Worm (Caenorhabditis elegans) whole organism, young adult: ENCODE data around the gene mlc-3.
A peak's percentile ranks its signal among the peaks of the same experiment; 100 is the strongest.

Experiments
- F10E7.11 ChIP-seq: sonication (generic microtip); optimal IDR thresholded peaks from 2 replicates; lab custom pipeline; 2017; ENCODE audit warnings: mild to moderate bottlenecking, missing genetic modification characterization, moderate library complexity, missing compliant biosample characterization
- F22D6.2 ChIP-seq: sonication (generic microtip); optimal IDR thresholded peaks from 2 replicates; lab custom pipeline; 2016; ENCODE audit warnings: mild to moderate bottlenecking, missing genetic modification characterization, missing compliant biosample characterization
- F23B12.7 ChIP-seq: sonication (generic microtip); optimal IDR thresholded peaks from 2 replicates; lab custom pipeline; 2017; ENCODE audit warnings: missing genetic modification characterization, mild to moderate bottlenecking, missing compliant biosample characterization, antibody characterized with exemption, moderate library complexity; ENCODE audit not compliant: insufficient read depth
- F39B2.1 ChIP-seq: fragments of 200-800 bp; sonication (Bioruptor generic); IDR thresholded peaks from 2 replicates; pipeline ENCODE4 v1.3.6; 2022; ENCODE audit warnings: missing genetic modification reagents, missing genetic modification characterization, missing compliant biosample characterization
- F57A8.1 ChIP-seq: fragments of 200-800 bp; sonication (Bioruptor generic); optimal IDR thresholded peaks from 2 replicates; lab custom pipeline; 2018; ENCODE audit warnings: mild to moderate bottlenecking, missing genetic modification characterization, moderate library complexity, missing compliant biosample characterization
- K11D2.4 ChIP-seq: fragments of 200-800 bp; sonication (Bioruptor generic); IDR thresholded peaks from 2 replicates; pipeline ENCODE4 v1.3.6; 2022; ENCODE audit warnings: missing genetic modification reagents, missing genetic modification characterization, missing compliant biosample characterization
- K12H6.12 ChIP-seq: fragments of 200-800 bp; sonication (Bioruptor generic); optimal IDR thresholded peaks from 2 replicates; lab custom pipeline; 2018; ENCODE audit warnings: mild to moderate bottlenecking, missing genetic modification characterization, missing compliant biosample characterization
- T26A5.8 ChIP-seq: sonication (generic microtip); optimal IDR thresholded peaks from 2 replicates; lab custom pipeline; 2016; ENCODE audit warnings: missing genetic modification characterization, missing compliant biosample characterization
- ZK185.1 ChIP-seq: sonication (generic microtip); optimal IDR thresholded peaks from 2 replicates; lab custom pipeline; 2016; ENCODE audit warnings: mild to moderate bottlenecking, missing genetic modification characterization, missing compliant biosample characterization; ENCODE audit not compliant: poor library complexity, severe bottlenecking
- aptf-3 ChIP-seq: fragments of 200-800 bp; sonication (Bioruptor generic); IDR thresholded peaks from 2 replicates; pipeline ENCODE4 v1.3.6; 2022; ENCODE audit warnings: missing genetic modification characterization, missing compliant biosample characterization
- bed-1 ChIP-seq: fragments of 200-800 bp; sonication (Bioruptor generic); IDR thresholded peaks from 2 replicates; pipeline ENCODE4 v1.3.6; 2022; ENCODE audit warnings: missing genetic modification reagents, missing genetic modification characterization, missing compliant biosample characterization
- bed-2 ChIP-seq: fragments of 200-800 bp; sonication (Bioruptor generic); IDR thresholded peaks from 2 replicates; pipeline ENCODE4 v1.3.6; 2022; ENCODE audit warnings: missing genetic modification reagents, missing genetic modification characterization, missing compliant biosample characterization
- cebp-1 ChIP-seq, 2 experiments: fragments of 200-800 bp in 1 of 2; sonication (Bioruptor generic) in 1 of 2; sonication (generic microtip) in 1 of 2; IDR thresholded peaks in 1 of 2; optimal IDR thresholded peaks in 1 of 2; 2 replicates each; pipeline versions ENCODE4 v1.3.6 to Lab custom; 2017 to 2022; ENCODE audit warnings: missing compliant biosample characterization in 2 of 2, missing genetic modification characterization in 2 of 2, mild to moderate bottlenecking in 1 of 2, missing genetic modification reagents in 1 of 2, moderate library complexity in 1 of 2
- ceh-27 ChIP-seq: fragments of 200-800 bp; sonication (Bioruptor generic); optimal IDR thresholded peaks from 2 replicates; lab custom pipeline; 2018; ENCODE audit warnings: mild to moderate bottlenecking, missing genetic modification characterization, moderate library complexity, missing compliant biosample characterization
- ceh-40 ChIP-seq: fragments of 200-800 bp; sonication (Bioruptor generic); IDR thresholded peaks from 2 replicates; pipeline ENCODE4 v1.3.6; 2022; ENCODE audit warnings: missing genetic modification characterization, missing compliant biosample characterization
- ceh-58 ChIP-seq: fragments of 200-800 bp; sonication (Bioruptor generic); IDR thresholded peaks from 2 replicates; pipeline ENCODE4 v1.3.6; 2022; ENCODE audit warnings: missing genetic modification characterization, missing compliant biosample characterization
- ceh-79 ChIP-seq: sonication (generic microtip); optimal IDR thresholded peaks from 2 replicates; lab custom pipeline; 2017; ENCODE audit warnings: mild to moderate bottlenecking, missing genetic modification characterization, missing compliant biosample characterization
- ceh-91 ChIP-seq: fragments of 200-800 bp; sonication (Bioruptor generic); IDR thresholded peaks from 2 replicates; pipeline ENCODE4 v1.3.6; 2022; ENCODE audit warnings: missing genetic modification reagents, missing genetic modification characterization, missing compliant biosample characterization
- chd-7 ChIP-seq: sonication (generic microtip); optimal IDR thresholded peaks from 2 replicates; lab custom pipeline; 2016; ENCODE audit warnings: mild to moderate bottlenecking, missing genetic modification characterization, moderate library complexity, missing compliant biosample characterization
- dox-1 ChIP-seq: fragments of 200-800 bp; sonication (Bioruptor generic); IDR thresholded peaks from 2 replicates; pipeline ENCODE4 v1.3.6; 2022; ENCODE audit warnings: missing genetic modification reagents, missing genetic modification characterization, missing compliant biosample characterization
- dpl-1 ChIP-seq: fragments of 150-350 bp; optimal IDR thresholded peaks from 2 replicates; lab custom pipeline; 2014; ENCODE audit warnings: missing biosample characterization, missing genetic modification reagents, missing genetic modification characterization
- egl-44 ChIP-seq: fragments of 200-800 bp; sonication (Bioruptor generic); IDR thresholded peaks from 2 replicates; pipeline ENCODE4 v1.3.6; 2022; ENCODE audit warnings: missing genetic modification reagents, missing genetic modification characterization, missing compliant biosample characterization
- ekl-4 ChIP-seq: fragments of 200-800 bp; sonication (Bioruptor generic); IDR thresholded peaks from 2 replicates; pipeline ENCODE4 v1.3.6; 2022; ENCODE audit warnings: missing genetic modification reagents, missing genetic modification characterization, missing compliant biosample characterization
- ets-4 ChIP-seq: fragments of 200-800 bp; sonication (Bioruptor generic); optimal IDR thresholded peaks from 2 replicates; lab custom pipeline; 2018; ENCODE audit warnings: mild to moderate bottlenecking, missing genetic modification characterization, missing compliant biosample characterization
- gei-17 ChIP-seq: fragments of 200-800 bp; sonication (Bioruptor generic); optimal IDR thresholded peaks from 2 replicates; lab custom pipeline; 2018; ENCODE audit warnings: mild to moderate bottlenecking, missing genetic modification characterization, missing compliant biosample characterization
- hlh-12 ChIP-seq: sonication (generic microtip); optimal IDR thresholded peaks from 2 replicates; lab custom pipeline; 2016; ENCODE audit warnings: missing genetic modification characterization, missing compliant biosample characterization
- hmg-1.2 ChIP-seq: fragments of 200-800 bp; sonication (Bioruptor generic); IDR thresholded peaks from 2 replicates; pipeline ENCODE4 v1.3.6; 2022; ENCODE audit warnings: missing genetic modification reagents, missing genetic modification characterization, missing compliant biosample characterization
- let-526 ChIP-seq: fragments of 200-800 bp; sonication (Bioruptor generic); IDR thresholded peaks from 2 replicates; pipeline ENCODE4 v1.3.6; 2022; ENCODE audit warnings: missing genetic modification reagents, missing genetic modification characterization, missing compliant biosample characterization
- lin-40 ChIP-seq: sonication (generic microtip); optimal IDR thresholded peaks from 2 replicates; lab custom pipeline; 2016; ENCODE audit warnings: missing genetic modification characterization, mild to moderate bottlenecking, missing compliant biosample characterization, missing genotype, missing genetic modification reagents
- lsy-27 ChIP-seq: sonication (generic microtip); optimal IDR thresholded peaks from 2 replicates; lab custom pipeline; 2017; ENCODE audit warnings: missing genetic modification characterization, mild to moderate bottlenecking, missing compliant biosample characterization, antibody characterized with exemption, missing genotype, borderline replicate concordance; ENCODE audit not compliant: insufficient read depth
- madf-3 ChIP-seq: fragments of 200-800 bp; sonication (Bioruptor generic); IDR thresholded peaks from 2 replicates; pipeline ENCODE4 v1.3.6; 2022; ENCODE audit warnings: missing genetic modification reagents, missing genetic modification characterization, missing compliant biosample characterization
- madf-6 ChIP-seq: fragments of 200-800 bp; sonication (Bioruptor generic); IDR thresholded peaks from 2 replicates; pipeline ENCODE4 v1.3.6; 2022; ENCODE audit warnings: missing genetic modification reagents, missing genetic modification characterization, missing compliant biosample characterization
- nfya-1 ChIP-seq: sonication (generic microtip); optimal IDR thresholded peaks from 2 replicates; lab custom pipeline; 2017; ENCODE audit warnings: antibody characterized with exemption, missing compliant biosample characterization, missing genetic modification characterization, borderline replicate concordance; ENCODE audit not compliant: insufficient read depth
- nfya-2 ChIP-seq: fragments of 200-800 bp; sonication (Bioruptor generic); IDR thresholded peaks from 2 replicates; pipeline ENCODE4 v1.3.6; 2022; ENCODE audit warnings: missing genetic modification reagents, missing genetic modification characterization, missing compliant biosample characterization
- nhr-120 ChIP-seq: fragments of 200-800 bp; sonication (Bioruptor generic); IDR thresholded peaks from 2 replicates; pipeline ENCODE4 v1.3.6; 2022; ENCODE audit warnings: missing genetic modification characterization, missing compliant biosample characterization
- nhr-27 ChIP-seq: fragments of 200-800 bp; sonication (Bioruptor generic); optimal IDR thresholded peaks from 2 replicates; lab custom pipeline; 2018; ENCODE audit warnings: mild to moderate bottlenecking, missing genetic modification characterization, moderate library complexity, missing compliant biosample characterization
- nhr-80 ChIP-seq: sonication (generic microtip); optimal IDR thresholded peaks from 2 replicates; lab custom pipeline; 2016; ENCODE audit warnings: missing genetic modification characterization, missing compliant biosample characterization
- nhr-90 ChIP-seq: sonication (generic microtip); optimal IDR thresholded peaks from 2 replicates; lab custom pipeline; 2016; ENCODE audit warnings: missing genotype, mild to moderate bottlenecking, missing genetic modification characterization, missing compliant biosample characterization
- rec-8 ChIP-seq, 2 experiments: sonication (generic microtip); optimal IDR thresholded peaks; 2 replicates each; lab custom pipeline; 2016; ENCODE audit warnings: mild to moderate bottlenecking in 2 of 2, missing genetic modification characterization in 2 of 2, missing genetic modification reagents in 2 of 2, missing genotype in 2 of 2, missing biosample characterization in 1 of 2, missing compliant biosample characterization in 1 of 2, moderate library complexity in 1 of 2
- snpc-1.3 ChIP-seq: sonication (generic microtip); optimal IDR thresholded peaks from 2 replicates; lab custom pipeline; 2017; ENCODE audit warnings: missing genetic modification characterization, mild to moderate bottlenecking, missing compliant biosample characterization, antibody characterized with exemption, moderate library complexity, missing genotype, missing genetic modification reagents; ENCODE audit not compliant: insufficient read depth
- snpc-3.4 ChIP-seq: sonication (generic microtip); optimal IDR thresholded peaks from 2 replicates; lab custom pipeline; 2017; ENCODE audit warnings: missing genetic modification characterization, mild to moderate bottlenecking, missing compliant biosample characterization, antibody characterized with exemption, moderate library complexity, missing genotype, missing genetic modification reagents
- snpc-4 ChIP-seq, 5 experiments: fragments of 150-350 bp in 1 of 5; sonication (generic microtip) in 4 of 5; optimal IDR thresholded peaks; 2 replicates each; lab custom pipeline; 2014 to 2018; ENCODE audit warnings: missing genetic modification characterization in 5 of 5, missing biosample characterization in 3 of 5, antibody characterized with exemption in 2 of 5, mild to moderate bottlenecking in 2 of 5, missing compliant biosample characterization in 2 of 5, missing genotype in 2 of 5, moderate library complexity in 2 of 5, missing genetic modification reagents in 1 of 5
- sptf-2 ChIP-seq: fragments of 200-800 bp; sonication (Bioruptor generic); optimal IDR thresholded peaks from 2 replicates; lab custom pipeline; 2018; ENCODE audit warnings: mild to moderate bottlenecking, missing genetic modification characterization, missing compliant biosample characterization
- tbp1 ChIP-seq: fragments of 200-800 bp; sonication (Bioruptor generic); optimal IDR thresholded peaks from 2 replicates; lab custom pipeline; 2018; ENCODE audit warnings: mild to moderate bottlenecking, missing genetic modification characterization, missing compliant biosample characterization
- unc-130 ChIP-seq: sonication (generic microtip); optimal IDR thresholded peaks from 2 replicates; lab custom pipeline; 2016; ENCODE audit warnings: missing genetic modification reagents, missing genetic modification characterization, missing compliant biosample characterization
- xnd-1 ChIP-seq: sonication (generic microtip); optimal IDR thresholded peaks from 2 replicates; lab custom pipeline; 2016; ENCODE audit warnings: missing genotype, missing genetic modification reagents, missing genetic modification characterization, missing compliant biosample characterization
- ztf-18 ChIP-seq: sonication (generic microtip); optimal IDR thresholded peaks from 2 replicates; lab custom pipeline; 2016; ENCODE audit warnings: missing genotype, mild to moderate bottlenecking, missing genetic modification characterization, missing compliant biosample characterization

The mlc-3 gene

ce11 chrIII:5553098-5553497 lies 11.7 kb upstream of the mlc-3 start (continued):
- TF ChIP-seq nhr-27 (tag; lab: Kevin White, UChicago) (no peak), lsy-27 (tag; lab: Kevin White, UChicago) (no peak), xnd-1 (tag; lab: Kevin White, UChicago) (no peak), chd-7 (no peak), dox-1 (GFP tag; lab: Robert Waterston, UW) (no peak), bed-2 (no peak), lin-40 (tag; lab: Kevin White, UChicago) (peak; percentile 26), T26A5.8 (tag; lab: Kevin White, UChicago) (no peak), hmg-1.2 (GFP tag; lab: Robert Waterston, UW) (no peak), dpl-1 (GFP tag; lab: Kevin White, UChicago) (no peak), nhr-120 (no peak), ceh-40 (GFP tag; lab: Robert Waterston, UW) (no peak), bed-1 (GFP tag; lab: Robert Waterston, UW) (no peak), ztf-18 (no peak), snpc-3.4 (tag; lab: Kevin White, UChicago) (no peak), ceh-79 (no peak), tbp1 (GFP tag; lab: Kevin White, UChicago) (peak; percentile 13), ekl-4 (GFP tag; lab: Robert Waterston, UW) (no peak), unc-130 (GFP tag; lab: Kevin White, UChicago) (no peak), ets-4 (peak; percentile 2), nfya-1 (tag; lab: Kevin White, UChicago) (no peak), nhr-90 (tag; lab: Kevin White, UChicago) (peak; percentile 53), egl-44 (GFP tag; lab: Robert Waterston, UW) (no peak), ceh-58 (GFP tag; lab: Robert Waterston, UW) (no peak), F57A8.1 (GFP tag; lab: Kevin White, UChicago) (no peak), K12H6.12 (no peak), nfya-2 (GFP tag; lab: Robert Waterston, UW) (no peak), rec-8 (tag; optimal IDR thresholded peaks at IDR 0.05; lab: Kevin White, UChicago) (no peak), K11D2.4 (no peak), hlh-12 (tag; lab: Kevin White, UChicago) (no peak), ZK185.1 (no peak), nhr-80 (tag; lab: Kevin White, UChicago) (peak; percentile 78), snpc-4 (GFP tag; optimal IDR thresholded peaks at IDR 0.05; lab: Kevin White, UChicago) (no peak), snpc-4 (tag; optimal IDR thresholded peaks at IDR 0.05; lab: Kevin White, UChicago) (no peak), F39B2.1 (GFP tag; lab: Robert Waterston, UW) (no peak), F10E7.11 (tag; lab: Kevin White, UChicago) (no peak), gei-17 (GFP tag; lab: Kevin White, UChicago) (no peak), sptf-2 (GFP tag; lab: Kevin White, UChicago) (no peak), aptf-3 (GFP tag; lab: Robert Waterston, UW) (no peak), madf-3 (GFP tag; lab: Robert Waterston, UW) (no peak), ceh-27 (GFP tag; lab: Kevin White, UChicago) (no peak), madf-6 (peak; percentile 11; the same call in 1 of the 2 replicates), cebp-1 (GFP tag; IDR thresholded peaks at IDR 0.05; lab: Robert Waterston, UW) (0 out of 2 replicates have a peak, but pooled peaks have one; percentile 17), cebp-1 (tag; optimal IDR thresholded peaks at IDR 0.05; lab: Kevin White, UChicago) (peak; percentile 64), let-526 (0 out of 2 replicates have a peak, but pooled peaks have one; percentile 48), F23B12.7 (tag; lab: Kevin White, UChicago) (peak; percentile 20), ceh-91 (GFP tag; lab: Robert Waterston, UW) (no peak), F22D6.2 (tag; lab: Kevin White, UChicago) (no peak), snpc-1.3 (tag; lab: Kevin White, UChicago) (no peak)
